Worm (Caenorhabditis elegans) whole organism, L4/young adult: Measurements from ENCODE around the gene farl-11.

Experiments used
- dao-5 ChIP-seq: sonication (generic microtip); optimal IDR thresholded peaks from 2 replicates; lab custom pipeline; 2016; ENCODE audit warnings: missing genotype, missing genetic modification characterization, moderate library complexity, missing compliant biosample characterization
- him-1 ChIP-seq: sonication (generic microtip); optimal IDR thresholded peaks from 2 replicates; lab custom pipeline; 2016; ENCODE audit warnings: missing genotype, missing genetic modification reagents, missing genetic modification characterization, missing compliant biosample characterization

DNA sequence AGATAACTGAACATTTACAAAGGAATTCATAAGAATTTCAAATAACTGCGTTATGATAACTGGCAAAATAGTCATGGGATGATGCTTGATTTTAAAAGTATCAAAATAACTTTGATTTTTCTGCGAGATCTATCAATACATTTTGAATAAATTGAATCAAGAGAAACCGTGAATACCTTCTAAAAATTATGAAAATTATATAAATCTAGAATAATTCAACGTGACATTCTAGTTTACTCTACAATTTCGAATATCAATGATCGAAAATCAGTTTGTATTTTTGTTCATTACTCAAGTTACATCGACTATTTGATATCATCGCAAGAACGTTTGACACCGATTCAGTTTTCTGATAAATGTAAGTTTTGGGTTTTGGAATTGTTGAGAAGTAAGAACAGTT lies 43.1 kb downstream of the farl-11 start, which contains the start of gene acs-6:
- TF ChIP-seq him-1 (tag; lab: Kevin White, UChicago) (no peak), dao-5 (tag; lab: Kevin White, UChicago) (no peak)
